Worm (Caenorhabditis elegans) whole organism, mixed stage, embryonic: Measurements from ENCODE around the gene T11B7.5.

Experiments
- blmp-1 ChIP-seq: fragments of 150-350 bp; optimal IDR thresholded peaks from 2 replicates; lab custom pipeline; 2014; ENCODE audit warnings: missing biosample characterization, missing genetic modification characterization
- elt-1 ChIP-seq: sonication (generic microtip); optimal IDR thresholded peaks from 2 replicates; lab custom pipeline; 2017; ENCODE audit warnings: missing genetic modification characterization, mild to moderate bottlenecking, missing compliant biosample characterization, antibody characterized with exemption, moderate library complexity, borderline replicate concordance; ENCODE audit not compliant: insufficient read depth
- mab-5 ChIP-seq: fragments of 150-350 bp; optimal IDR thresholded peaks from 2 replicates; lab custom pipeline; 2014; ENCODE audit warnings: missing biosample characterization, missing genetic modification characterization
- mep-1 ChIP-seq: fragments of 150-350 bp; optimal IDR thresholded peaks from 2 replicates; lab custom pipeline; 2017; ENCODE audit warnings: missing biosample characterization, missing genetic modification reagents, missing genetic modification characterization, inconsistent platforms
- ztf-11 ChIP-seq: fragments of 150-350 bp; optimal IDR thresholded peaks from 2 replicates; lab custom pipeline; 2014; ENCODE audit warnings: missing biosample characterization, missing genetic modification characterization

- TF ChIP-seq mep-1 (tag; lab: Kevin White, UChicago): no peak
- TF ChIP-seq ztf-11: no peak
- TF ChIP-seq blmp-1: no peak
- TF ChIP-seq mab-5: no peak
- no peak for TF ChIP-seq elt-1 (tag; lab: Kevin White, UChicago)
These were observed 45.5 kb upstream of the T11B7.5 start, which contains the start of gene C27B7.5 for ce11 chrIV:8901346-8901745.
